Fruit fly (Drosophila melanogaster): ENCODE measurements around the gene bai.

Gene bai

dm6 chr3R:25054451-25055188 is 15.4 kb downstream of the bai start, which contains the start of gene CG31109 (continued):
- TF ChIP-seq gem (tag; optimal IDR thresholded peaks at IDR 0.05) (peak; percentile 33), twi (tag; optimal IDR thresholded peaks at IDR 0.05) (peak; percentile 27), dm (GFP tag; optimal IDR thresholded peaks at IDR 0.05) (no peak), CG17361 (GFP tag; IDR thresholded peaks at IDR 0.05) (peak; percentile 40; the same call in 1 of the 3 replicates), sqz (GFP tag; optimal IDR thresholded peaks at IDR 0.05) (no peak), en (GFP tag; optimal IDR thresholded peaks at IDR 0.05) (no peak), CG13424 (tag; optimal IDR thresholded peaks at IDR 0.05) (peak; percentile 22), CG18262 (tag; optimal IDR thresholded peaks at IDR 0.05) (peak; percentile 33), Meics (GFP tag; optimal IDR thresholded peaks at IDR 0.05) (peak; percentile 20), CG7556 (GFP tag; optimal IDR thresholded peaks at IDR 0.05) (no peak), CoRest (tag; optimal IDR thresholded peaks at IDR 0.05) (peak; percentile 29), az2 (GFP tag; optimal IDR thresholded peaks at IDR 0.05) (no peak), sima (GFP tag; optimal IDR thresholded peaks at IDR 0.05) (no peak), bcd (GFP tag; optimal IDR thresholded peaks at IDR 0.05) (no peak), mld (GFP tag; IDR thresholded peaks at IDR 0.05; ENCODE audit: partially characterized antibody) (0 out of 3 replicates have a peak, but pooled peaks have one; percentile 41), lbe (GFP tag; optimal IDR thresholded peaks at IDR 0.05) (no peak), CG4328 (GFP tag; optimal IDR thresholded peaks at IDR 0.05) (peak; percentile 11), CG13775 (GFP tag; optimal IDR thresholded peaks at IDR 0.05) (peak; percentile 17), CG8089 (GFP tag; optimal IDR thresholded peaks at IDR 0.05) (no peak), Bgb (GFP tag; IDR thresholded peaks at IDR 0.05; ENCODE audit: partially characterized antibody) (peak; percentile 59), CG31224 (GFP tag; IDR thresholded peaks at IDR 0.05) (no peak), Sry-δ (GFP tag; optimal IDR thresholded peaks at IDR 0.05) (peak; percentile 69), so (GFP tag; IDR thresholded peaks at IDR 0.05) (no peak), zen2 (GFP tag; IDR thresholded peaks at IDR 0.05; ENCODE audit: partially characterized antibody) (no peak), CG3995 (GFP tag; optimal IDR thresholded peaks at IDR 0.05) (no peak), Myb (GFP tag; optimal IDR thresholded peaks at IDR 0.05) (peak; percentile 86), Dll (GFP tag; IDR thresholded peaks at IDR 0.05; ENCODE audit: partially characterized antibody) (peak; percentile 50; the same call in 1 of the 4 replicates), Hsf (GFP tag; optimal IDR thresholded peaks at IDR 0.05) (peak; percentile 2), Bteb2 (GFP tag; optimal IDR thresholded peaks at IDR 0.05) (peak; percentile 7), Adf1 (GFP tag; IDR thresholded peaks at IDR 0.05) (no peak), CG14050 (GFP tag; IDR thresholded peaks at IDR 0.05) (no peak), Nf-YC (tag; optimal IDR thresholded peaks at IDR 0.05) (peak; percentile 51), cg (GFP tag; optimal IDR thresholded peaks at IDR 0.05) (no peak), CG9817 (tag; optimal IDR thresholded peaks at IDR 0.05) (peak; percentile 6), CG10209 (GFP tag; optimal IDR thresholded peaks at IDR 0.05) (no peak), Optix (GFP tag; IDR thresholded peaks at IDR 0.05) (no peak), oc (tag; optimal IDR thresholded peaks at IDR 0.05) (no peak), maf-S (GFP tag; optimal IDR thresholded peaks at IDR 0.05) (no peak), CG15479 (GFP tag; optimal IDR thresholded peaks at IDR 0.05) (peak; percentile 10), CG1792 (GFP tag; optimal IDR thresholded peaks at IDR 0.05) (no peak), CG13296 (GFP tag; optimal IDR thresholded peaks at IDR 0.05) (peak; percentile 52), E2f2 (GFP tag; IDR thresholded peaks at IDR 0.05) (peak; percentile 82), CG30020 (tag; optimal IDR thresholded peaks at IDR 0.05) (peak; percentile 92), CG34376 (GFP tag; optimal IDR thresholded peaks at IDR 0.05) (peak; percentile 28), CHES-1-like (GFP tag; optimal IDR thresholded peaks at IDR 0.05) (peak; percentile 50), CG14014 (GFP tag; IDR thresholded peaks at IDR 0.05) (peak; percentile 37; the same call in 1 of the 2 replicates), Jarid2 (GFP tag; optimal IDR thresholded peaks at IDR 0.05) (no peak), jing (GFP tag; optimal IDR thresholded peaks at IDR 0.05) (no peak), Xbp1 (GFP tag; optimal IDR thresholded peaks at IDR 0.05) (peak; percentile 20), Hr39 (optimal IDR thresholded peaks at IDR 0.05) (no peak)

Data from whole organism, embryonic.